Worm (Caenorhabditis elegans) whole organism, L1 larva: ENCODE measurements around the gene wdr-83.

ENCODE experiments used
- C04F5.9 ChIP-seq: sonication (generic microtip); optimal IDR thresholded peaks from 2 replicates; lab custom pipeline; 2016; ENCODE audit warnings: missing genetic modification characterization, missing compliant biosample characterization
- C34B4.2 ChIP-seq: sonication (generic microtip); optimal IDR thresholded peaks from 2 replicates; lab custom pipeline; 2017; ENCODE audit warnings: mild to moderate bottlenecking, missing genetic modification characterization, missing compliant biosample characterization
- F16B12.6 ChIP-seq: fragments of 150-350 bp; optimal IDR thresholded peaks from 2 replicates; lab custom pipeline; 2014; ENCODE audit warnings: missing biosample characterization, missing genetic modification characterization
- aha-1 ChIP-seq: fragments of 150-350 bp; optimal IDR thresholded peaks from 2 replicates; lab custom pipeline; 2014; ENCODE audit warnings: missing biosample characterization, missing genetic modification characterization
- ama-1 ChIP-seq: fragments of 150-350 bp; optimal IDR thresholded peaks from 2 replicates; lab custom pipeline; 2014
- blmp-1 ChIP-seq: fragments of 150-350 bp; optimal IDR thresholded peaks from 2 replicates; lab custom pipeline; 2014; ENCODE audit warnings: missing biosample characterization, missing genetic modification characterization
- ceh-82 ChIP-seq, 3 experiments: fragments of 150-350 bp in 1 of 3; sonication (generic microtip) in 2 of 3; optimal IDR thresholded peaks; 2 replicates each; lab custom pipeline; 2014 to 2017; ENCODE audit warnings: missing biosample characterization in 3 of 3, missing genetic modification characterization in 3 of 3
- ceh-90 ChIP-seq: sonication (generic microtip); optimal IDR thresholded peaks from 2 replicates; lab custom pipeline; 2016; ENCODE audit warnings: missing genetic modification characterization, missing compliant biosample characterization
- dpl-1 ChIP-seq, 3 experiments: fragments of 150-350 bp in 2 of 3; sonication (generic microtip) in 1 of 3; optimal IDR thresholded peaks; 2 replicates each; lab custom pipeline; 2014 to 2017; ENCODE audit warnings: missing biosample characterization in 3 of 3, missing genetic modification characterization in 3 of 3, missing genetic modification reagents in 3 of 3
- dsc-1 ChIP-seq: sonication (generic microtip); optimal IDR thresholded peaks from 2 replicates; lab custom pipeline; 2016; ENCODE audit warnings: mild to moderate bottlenecking, missing genetic modification characterization, missing compliant biosample characterization
- efl-1 ChIP-seq, 4 experiments: fragments of 150-350 bp; optimal IDR thresholded peaks in 3 of 4; peaks in 1 of 4; 1 replicate in 1 of 4; 2 replicates in 3 of 4; lab custom pipeline; 2014; ENCODE audit warnings: missing biosample characterization in 2 of 4, missing genetic modification characterization in 2 of 4, missing genetic modification reagents in 2 of 4
- elt-3 ChIP-seq, 6 experiments: fragments of 150-350 bp in 1 of 6; sonication (generic microtip); optimal IDR thresholded peaks; 2 replicates each; lab custom pipeline; 2017 to 2018; ENCODE audit warnings: missing biosample characterization in 6 of 6, missing genetic modification characterization in 6 of 6, inconsistent platforms in 1 of 6
- ets-5 ChIP-seq: fragments of 200-800 bp; sonication (Bioruptor generic); IDR thresholded peaks from 2 replicates; pipeline ENCODE4 v1.3.6; 2022; ENCODE audit warnings: missing genetic modification characterization, missing compliant biosample characterization
- fkh-4 ChIP-seq: sonication (generic microtip); optimal IDR thresholded peaks from 2 replicates; lab custom pipeline; 2016; ENCODE audit warnings: missing compliant biosample characterization, missing genetic modification characterization, borderline replicate concordance
- fos-1 ChIP-seq: fragments of 150-350 bp; optimal IDR thresholded peaks from 2 replicates; lab custom pipeline; 2014; ENCODE audit warnings: missing biosample characterization, missing genetic modification characterization
- irx-1 ChIP-seq: sonication (generic microtip); optimal IDR thresholded peaks from 2 replicates; lab custom pipeline; 2016; ENCODE audit warnings: missing genetic modification characterization, missing compliant biosample characterization
- isw-1 ChIP-seq: fragments of 200-800 bp; sonication (Bioruptor generic); IDR thresholded peaks from 2 replicates; pipeline ENCODE4 v1.3.6; 2022; ENCODE audit warnings: missing genetic modification characterization, missing compliant biosample characterization
- lin-13 ChIP-seq: fragments of 150-350 bp; optimal IDR thresholded peaks from 2 replicates; lab custom pipeline; 2014; ENCODE audit warnings: missing biosample characterization, missing genetic modification reagents, missing genetic modification characterization
- lin-35 ChIP-seq, 2 experiments: fragments of 150-350 bp; optimal IDR thresholded peaks; 2 replicates each; lab custom pipeline; 2014; ENCODE audit warnings: missing biosample characterization in 2 of 2, missing genetic modification characterization in 2 of 2, missing genetic modification reagents in 2 of 2
- lir-3 ChIP-seq: sonication (generic microtip); optimal IDR thresholded peaks from 2 replicates; lab custom pipeline; 2016; ENCODE audit warnings: mild to moderate bottlenecking, missing genetic modification characterization, moderate library complexity, missing compliant biosample characterization; ENCODE audit not compliant: poor library complexity
- lsy-2 ChIP-seq, 2 experiments: fragments of 150-350 bp; optimal IDR thresholded peaks; 2 replicates each; lab custom pipeline; 2014; ENCODE audit warnings: missing biosample characterization in 2 of 2, missing genetic modification characterization in 2 of 2
- mdl-1 ChIP-seq, 2 experiments: fragments of 150-350 bp; optimal IDR thresholded peaks; 2 replicates each; lab custom pipeline; 2014 to 2017; ENCODE audit warnings: missing biosample characterization in 2 of 2, missing genetic modification characterization in 2 of 2, inconsistent platforms in 1 of 2
- mef-2 ChIP-seq: fragments of 150-350 bp; optimal IDR thresholded peaks from 2 replicates; lab custom pipeline; 2014; ENCODE audit warnings: missing biosample characterization, missing genetic modification characterization
- mep-1 ChIP-seq: fragments of 150-350 bp; optimal IDR thresholded peaks from 2 replicates; lab custom pipeline; 2014; ENCODE audit warnings: missing biosample characterization, missing genetic modification characterization
- nhr-19 ChIP-seq: fragments of 200-800 bp; sonication (Bioruptor generic); conservative IDR thresholded peaks from 2 replicates; pipeline ENCODE4 v1.3.6; 2022; ENCODE audit warnings: missing genetic modification characterization, missing compliant biosample characterization
- nhr-237 ChIP-seq: fragments of 150-350 bp; optimal IDR thresholded peaks from 2 replicates; lab custom pipeline; 2014; ENCODE audit warnings: missing biosample characterization, missing genetic modification characterization
- nhr-28 ChIP-seq: fragments of 150-350 bp; optimal IDR thresholded peaks from 2 replicates; lab custom pipeline; 2014; ENCODE audit warnings: missing biosample characterization, missing genetic modification characterization
- nhr-47 ChIP-seq: sonication (generic microtip); optimal IDR thresholded peaks from 2 replicates; lab custom pipeline; 2016; ENCODE audit warnings: mild to moderate bottlenecking, missing genetic modification characterization, moderate library complexity, missing compliant biosample characterization
- nhr-76 ChIP-seq: sonication (generic microtip); optimal IDR thresholded peaks from 2 replicates; lab custom pipeline; 2017; ENCODE audit warnings: missing biosample characterization, missing genetic modification characterization
- nhr-77 ChIP-seq: fragments of 150-350 bp; optimal IDR thresholded peaks from 2 replicates; lab custom pipeline; 2014; ENCODE audit warnings: missing biosample characterization, missing genetic modification characterization
- nhr-85 ChIP-seq: sonication (generic microtip); peaks from one replicate; lab custom pipeline; 2016; ENCODE audit warnings: missing genetic modification characterization, inconsistent platforms, missing compliant biosample characterization
- rnt-1 ChIP-seq: sonication (generic microtip); optimal IDR thresholded peaks from 2 replicates; lab custom pipeline; 2016; ENCODE audit warnings: mild to moderate bottlenecking, missing genetic modification characterization, moderate library complexity, missing compliant biosample characterization
- snpc-4 ChIP-seq: fragments of 150-350 bp; optimal IDR thresholded peaks from 2 replicates; lab custom pipeline; 2014; ENCODE audit warnings: missing biosample characterization, missing genetic modification characterization
- snu-23 ChIP-seq: sonication (generic microtip); optimal IDR thresholded peaks from 2 replicates; lab custom pipeline; 2016; ENCODE audit warnings: missing genetic modification characterization, missing compliant biosample characterization
- swsn-7 ChIP-seq: sonication (generic microtip); optimal IDR thresholded peaks from 2 replicates; lab custom pipeline; 2016; ENCODE audit warnings: missing genetic modification characterization, missing compliant biosample characterization
- tbx-2 ChIP-seq: sonication (generic microtip); optimal IDR thresholded peaks from 2 replicates; lab custom pipeline; 2016; ENCODE audit warnings: missing genetic modification characterization, missing compliant biosample characterization
- unc-62 ChIP-seq: fragments of 150-350 bp; optimal IDR thresholded peaks from 2 replicates; lab custom pipeline; 2014; ENCODE audit warnings: missing biosample characterization, missing genetic modification reagents, missing genetic modification characterization
- vab-15 ChIP-seq: sonication (generic microtip); optimal IDR thresholded peaks from 2 replicates; lab custom pipeline; 2017; ENCODE audit warnings: missing genotype, mild to moderate bottlenecking, missing genetic modification characterization, missing compliant biosample characterization
- ztf-11 ChIP-seq, 2 experiments: sonication (generic microtip); optimal IDR thresholded peaks; 2 replicates each; lab custom pipeline; 2016 to 2017; ENCODE audit warnings: missing genetic modification characterization in 2 of 2, missing biosample characterization in 1 of 2, missing compliant biosample characterization in 1 of 2
- ztf-4 ChIP-seq: fragments of 150-350 bp; optimal IDR thresholded peaks from 2 replicates; lab custom pipeline; 2014; ENCODE audit warnings: missing biosample characterization, missing genetic modification characterization

Gene wdr-83

ce11 chrII:5040631-5041156 is 9.2 kb upstream of the wdr-83 start, which contains the start of gene F33G12.7:
Gene F33G12.7 (minus strand): TSS chrII:5040681.
- peak in 1 of 2 experiments; percentile 50 for TF ChIP-seq lin-35 (GFP tag; optimal IDR thresholded peaks at IDR 0.05; lab: Kevin White, UChicago)
- no peak for TF ChIP-seq mdl-1 (tag; optimal IDR thresholded peaks at IDR 0.05; lab: Kevin White, UChicago)
- TF ChIP-seq efl-1 (optimal IDR thresholded peaks at IDR 0.05; lab: Kevin White, UChicago): peak in 1 of 2 experiments; percentile 22
- peak; percentile 46 to 84 for TF ChIP-seq efl-1 (GFP tag; optimal IDR thresholded peaks at IDR 0.05 in 1 of 2; lab: Kevin White, UChicago)
- peak in 1 of 2 experiments; percentile 43 for TF ChIP-seq lsy-2 (tag; optimal IDR thresholded peaks at IDR 0.05; lab: Kevin White, UChicago)
- peak in 2 of 3 experiments; percentile 16 to 59 for TF ChIP-seq dpl-1 (GFP tag; optimal IDR thresholded peaks at IDR 0.05; lab: Kevin White, UChicago)
- TF ChIP-seq, all 84 proteins: peak for 4

DNA sequence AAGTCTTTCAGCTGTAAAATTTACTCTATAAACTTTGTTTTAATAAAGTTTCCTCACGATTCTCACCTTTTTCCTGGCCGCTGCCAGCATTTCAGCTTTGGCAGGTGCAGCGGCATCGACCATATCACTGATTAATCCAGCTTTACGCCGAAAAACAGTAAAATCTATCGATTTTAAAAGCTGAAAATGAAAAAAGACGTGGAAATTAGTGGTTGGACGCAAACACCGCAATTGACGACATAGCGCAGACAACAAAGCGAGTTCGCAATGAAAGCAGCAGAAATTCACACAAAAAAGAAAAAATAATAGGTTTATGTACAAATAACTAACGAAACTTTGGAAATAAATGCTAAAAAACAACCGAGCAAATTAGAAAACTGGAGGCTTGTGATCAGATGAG is 8.4 kb upstream of the wdr-83 start, which contains the start of gene golg-2:
TSS of gene golg-2 (minus strand) at position 180 of the 400 bp plus-strand sequence.
- TF ChIP-seq lin-35 (GFP tag; optimal IDR thresholded peaks at IDR 0.05; lab: Kevin White, UChicago) (peak in 1 of 2 experiments; percentile 55), ama-1 (lab: Kevin White, UChicago) (no peak), lsy-2 (tag; optimal IDR thresholded peaks at IDR 0.05; lab: Kevin White, UChicago) (peak; percentile 6 to 31), F16B12.6 (tag; lab: Kevin White, UChicago) (peak; percentile 79), nhr-19 (GFP tag; lab: Robert Waterston, UW) (no peak), ztf-4 (tag; lab: Kevin White, UChicago) (no peak), efl-1 (optimal IDR thresholded peaks at IDR 0.05; lab: Kevin White, UChicago) (peak; percentile 10 to 33), efl-1 (GFP tag; optimal IDR thresholded peaks at IDR 0.05 in 1 of 2; lab: Kevin White, UChicago) (peak; percentile 38 to 84), nhr-85 (tag; lab: Kevin White, UChicago) (no peak), mep-1 (tag; lab: Kevin White, UChicago) (peak; percentile 29), nhr-77 (tag; lab: Kevin White, UChicago) (no peak), dpl-1 (GFP tag; optimal IDR thresholded peaks at IDR 0.05; lab: Kevin White, UChicago) (peak in 1 of 3 experiments; percentile 42), irx-1 (tag; lab: Kevin White, UChicago) (no peak), blmp-1 (tag; lab: Kevin White, UChicago) (peak; percentile 20), vab-15 (tag; lab: Kevin White, UChicago) (no peak)

- TF ChIP-seq efl-1 (optimal IDR thresholded peaks at IDR 0.05; lab: Kevin White, UChicago) (no peak), efl-1 (GFP tag; optimal IDR thresholded peaks at IDR 0.05 in 1 of 2; lab: Kevin White, UChicago) (peak in 1 of 2 experiments; percentile 53), tbx-2 (tag; lab: Kevin White, UChicago) (no peak), unc-62 (GFP tag; lab: Kevin White, UChicago) (no peak), C34B4.2 (tag; lab: Kevin White, UChicago) (no peak)
These were observed 4.6 kb upstream of the wdr-83 start, which contains the start of gene lrr-1 for ce11 chrII:5036128-5036527. Gene lrr-1 (minus strand): TSS chrII:5036439.

DNA sequence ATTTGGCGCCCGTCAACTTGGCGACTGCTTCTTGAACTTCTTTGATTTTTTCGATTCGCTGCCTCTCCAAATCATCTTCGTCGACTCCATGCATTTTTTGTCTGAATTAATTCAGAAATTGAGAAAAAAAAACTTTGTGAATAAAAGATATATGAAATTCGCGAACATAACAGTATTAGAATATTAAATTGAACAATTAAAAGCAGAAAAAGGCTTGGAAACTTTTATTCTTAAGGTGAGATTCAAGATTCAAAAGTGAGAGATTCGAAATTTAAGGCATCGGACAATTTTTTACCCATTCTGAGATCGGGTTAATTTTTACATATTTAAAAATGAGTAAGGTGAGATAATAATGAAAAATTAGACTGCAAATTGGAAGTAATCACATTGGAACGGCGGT is 2.4 kb upstream of the wdr-83 start, which contains the start of gene F33G12.3:
TSS of gene F33G12.3 (minus strand) at position 101 of the 400 bp plus-strand sequence.
- no peak for TF ChIP-seq elt-3 (tag; optimal IDR thresholded peaks at IDR 0.05; lab: Kevin White, UChicago)
- TF ChIP-seq ceh-90 (tag; lab: Kevin White, UChicago): no peak
- no peak for TF ChIP-seq mef-2 (tag; lab: Kevin White, UChicago)
- no peak for TF ChIP-seq nhr-28 (tag; lab: Kevin White, UChicago)
- no peak for TF ChIP-seq isw-1 (GFP tag; lab: Robert Waterston, UW)
- no peak for TF ChIP-seq C34B4.2 (tag; lab: Kevin White, UChicago)

DNA sequence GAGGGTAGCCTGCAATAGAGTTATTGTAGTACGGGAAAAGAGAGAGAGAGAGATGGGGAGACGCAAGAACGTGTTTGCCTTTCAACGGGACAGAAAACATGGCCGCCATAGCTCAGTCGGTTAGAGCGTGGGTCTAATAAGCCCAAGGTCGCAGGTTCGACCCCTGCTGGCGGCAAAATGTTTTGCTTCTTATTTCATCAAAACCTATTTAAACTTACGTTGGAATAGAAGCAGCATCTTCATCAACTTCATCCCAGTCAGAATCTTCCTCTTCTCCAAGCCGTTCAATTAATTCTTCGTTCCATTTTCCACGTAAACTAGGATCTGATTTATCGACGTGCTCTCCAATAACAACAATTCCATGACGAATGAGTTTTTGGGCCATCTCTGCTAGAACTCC is 1.2 kb upstream of the wdr-83 start:
- TF ChIP-seq dsc-1 (tag; lab: Kevin White, UChicago) (peak; percentile 66), tbx-2 (tag; lab: Kevin White, UChicago) (peak; percentile 27), irx-1 (tag; lab: Kevin White, UChicago) (peak; percentile 24), lir-3 (peak; percentile 30), nhr-47 (tag; lab: Kevin White, UChicago) (peak; percentile 74), fos-1 (tag; lab: Kevin White, UChicago) (peak; percentile 55), aha-1 (tag; lab: Kevin White, UChicago) (no peak), mdl-1 (tag; optimal IDR thresholded peaks at IDR 0.05; lab: Kevin White, UChicago) (peak in 1 of 2 experiments; percentile 58), ceh-82 (tag; optimal IDR thresholded peaks at IDR 0.05; lab: Kevin White, UChicago) (peak in 1 of 3 experiments; percentile 56), isw-1 (GFP tag; lab: Robert Waterston, UW) (peak; percentile 26; the same call in 1 of the 2 replicates), snu-23 (GFP tag; lab: Kevin White, UChicago) (peak; percentile 80), blmp-1 (tag; lab: Kevin White, UChicago) (no peak), nhr-237 (tag; lab: Kevin White, UChicago) (no peak), nhr-76 (tag; lab: Kevin White, UChicago) (no peak), C04F5.9 (no peak), ztf-4 (tag; lab: Kevin White, UChicago) (peak; percentile 48), ets-5 (GFP tag; lab: Robert Waterston, UW) (no peak), snpc-4 (no peak), rnt-1 (tag; lab: Kevin White, UChicago) (peak; percentile 69), lsy-2 (tag; optimal IDR thresholded peaks at IDR 0.05; lab: Kevin White, UChicago) (peak; percentile 50 to 73), fkh-4 (tag; lab: Kevin White, UChicago) (no peak), swsn-7 (tag; lab: Kevin White, UChicago) (peak; percentile 60), lin-13 (GFP tag; lab: Kevin White, UChicago) (peak; percentile 23), elt-3 (tag; optimal IDR thresholded peaks at IDR 0.05; lab: Kevin White, UChicago) (peak in 2 of 6 experiments; percentile 19 to 65), ztf-11 (tag; optimal IDR thresholded peaks at IDR 0.05; lab: Kevin White, UChicago) (no peak), unc-62 (GFP tag; lab: Kevin White, UChicago) (no peak)
